Worm (Caenorhabditis elegans) whole organism, late embryonic: Measurements from ENCODE around the gene F19B10.3.

Source experiments
- C08G9.2 ChIP-seq: sonication (generic microtip); optimal IDR thresholded peaks from 2 replicates; lab custom pipeline; 2016; ENCODE audit warnings: mild to moderate bottlenecking, missing genetic modification characterization, moderate library complexity, missing compliant biosample characterization
- F13H6.1 ChIP-seq: sonication (generic microtip); optimal IDR thresholded peaks from 2 replicates; lab custom pipeline; 2016; ENCODE audit warnings: missing genetic modification characterization, missing compliant biosample characterization
- ahr-1 ChIP-seq: sonication (generic microtip); optimal IDR thresholded peaks from 2 replicates; lab custom pipeline; 2016; ENCODE audit warnings: missing genetic modification characterization, missing compliant biosample characterization
- ceh-19 ChIP-seq: fragments of 200-800 bp; sonication (Bioruptor generic); optimal IDR thresholded peaks from 2 replicates; lab custom pipeline; 2018; ENCODE audit warnings: mild to moderate bottlenecking, missing genetic modification characterization, missing compliant biosample characterization
- ceh-30 ChIP-seq: fragments of 150-350 bp; optimal IDR thresholded peaks from 2 replicates; lab custom pipeline; 2014; ENCODE audit warnings: missing biosample characterization, missing genetic modification characterization
- ceh-45 ChIP-seq: fragments of 200-800 bp; sonication (Bioruptor generic); IDR thresholded peaks from 2 replicates; pipeline ENCODE4 v1.3.6; 2022; ENCODE audit warnings: missing genetic modification reagents, missing genetic modification characterization, missing compliant biosample characterization
- ets-4 ChIP-seq: sonication (generic microtip); optimal IDR thresholded peaks from 2 replicates; lab custom pipeline; 2016; ENCODE audit warnings: missing genetic modification characterization, missing compliant biosample characterization
- hlh-6 ChIP-seq: sonication (generic microtip); optimal IDR thresholded peaks from 2 replicates; lab custom pipeline; 2016; ENCODE audit warnings: missing genotype, missing genetic modification characterization, missing compliant biosample characterization
- madf-2 ChIP-seq: sonication (generic microtip); optimal IDR thresholded peaks from 2 replicates; lab custom pipeline; 2017; ENCODE audit warnings: missing genetic modification characterization, missing compliant biosample characterization
- mec-3 ChIP-seq: sonication (generic microtip); optimal IDR thresholded peaks from 2 replicates; lab custom pipeline; 2016; ENCODE audit warnings: borderline replicate concordance, missing genetic modification characterization, missing compliant biosample characterization
- pax-1 ChIP-seq: fragments of 150-350 bp; optimal IDR thresholded peaks from 2 replicates; lab custom pipeline; 2014; ENCODE audit warnings: missing biosample characterization, missing genetic modification characterization
- pha-4 ChIP-seq: fragments of 150-350 bp; optimal IDR thresholded peaks from 2 replicates; lab custom pipeline; 2018; ENCODE audit warnings: missing biosample characterization, missing genetic modification reagents, missing genetic modification characterization
- pqm-1 ChIP-seq: sonication (generic microtip); optimal IDR thresholded peaks from 2 replicates; lab custom pipeline; 2016; ENCODE audit warnings: missing genetic modification characterization, missing compliant biosample characterization
- pros-1 ChIP-seq: fragments of 150-350 bp; optimal IDR thresholded peaks from 2 replicates; lab custom pipeline; 2014; ENCODE audit warnings: missing biosample characterization, missing genetic modification reagents, missing genetic modification characterization
- syd-9 ChIP-seq: sonication (generic microtip); optimal IDR thresholded peaks from 2 replicates; lab custom pipeline; 2016; ENCODE audit warnings: mild to moderate bottlenecking, missing genetic modification characterization, moderate library complexity, missing compliant biosample characterization
- tbx-7 ChIP-seq: sonication (generic microtip); optimal IDR thresholded peaks from 2 replicates; lab custom pipeline; 2016; ENCODE audit warnings: missing genotype, missing genetic modification characterization, missing compliant biosample characterization
- ttx-3 ChIP-seq: sonication (generic microtip); optimal IDR thresholded peaks from 2 replicates; lab custom pipeline; 2016; ENCODE audit warnings: missing genetic modification reagents, missing genetic modification characterization, missing compliant biosample characterization
- unc-55 ChIP-seq: sonication (generic microtip); optimal IDR thresholded peaks from 2 replicates; lab custom pipeline; 2017; ENCODE audit warnings: missing biosample characterization, missing genetic modification reagents, missing genetic modification characterization
- ztf-16 ChIP-seq: sonication (generic microtip); optimal IDR thresholded peaks from 2 replicates; lab custom pipeline; 2017; ENCODE audit warnings: missing genetic modification characterization, missing compliant biosample characterization

F19B10.3 gene

DNA sequence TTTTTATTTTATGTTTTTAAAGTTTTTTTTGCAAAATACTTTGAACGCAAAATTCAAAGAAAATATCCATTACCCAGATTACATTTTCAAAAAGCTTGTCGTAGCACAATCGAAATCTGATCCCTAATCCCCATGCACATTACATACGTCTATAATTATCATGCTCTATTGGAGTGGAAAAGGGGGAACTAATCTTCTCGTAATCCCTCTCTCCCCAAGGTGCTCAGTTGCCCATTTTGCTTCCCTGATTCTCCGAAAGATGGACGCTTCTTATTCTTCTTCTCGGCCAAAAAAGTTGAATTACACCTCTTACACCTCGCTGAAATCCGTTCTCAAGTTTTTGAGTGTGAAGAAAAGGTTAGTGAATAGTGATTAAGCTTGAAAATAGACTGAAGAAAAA, 46.5 kb downstream of the F19B10.3 start, which contains the start of gene fbxc-53:
Gene fbxc-53 (plus strand): TSS at position 245 of the 400 bp plus-strand sequence.
- TF ChIP-seq pha-4 (tag; lab: Kevin White, UChicago) (no peak), hlh-6 (tag; lab: Kevin White, UChicago) (no peak), F13H6.1 (tag; lab: Kevin White, UChicago) (no peak), ceh-30 (tag; lab: Kevin White, UChicago) (no peak), ceh-45 (no peak), syd-9 (no peak), C08G9.2 (no peak)

DNA sequence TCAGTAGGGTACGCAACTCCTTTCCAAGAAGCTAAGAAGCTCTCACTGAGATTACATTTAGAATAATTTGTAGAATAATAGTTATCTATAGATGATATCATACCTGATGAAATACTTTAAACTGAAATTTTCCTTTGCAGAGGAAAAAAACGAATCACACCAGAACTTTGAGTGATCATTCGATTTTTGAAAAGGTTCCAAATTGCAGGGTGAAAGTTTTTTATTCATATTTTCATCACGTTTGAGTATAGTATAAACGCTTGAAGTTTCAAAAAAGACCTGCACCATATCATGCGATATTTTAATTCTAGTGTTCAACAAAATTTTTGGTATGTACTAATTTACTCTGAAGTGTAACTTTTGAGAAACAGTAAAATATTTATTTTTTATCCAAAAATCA, 50.0 kb downstream of the F19B10.3 start, which contains the start of gene srh-100:
Gene srh-100 (minus strand): TSS at position 101 of the 400 bp plus-strand sequence.
- TF ChIP-seq pros-1 (no peak), ets-4 (tag; lab: Kevin White, UChicago) (no peak), madf-2 (tag; lab: Kevin White, UChicago) (no peak), mec-3 (tag; lab: Kevin White, UChicago) (no peak), unc-55 (GFP tag; lab: Kevin White, UChicago) (no peak), ttx-3 (no peak), F13H6.1 (tag; lab: Kevin White, UChicago) (no peak), ceh-19 (GFP tag; lab: Kevin White, UChicago) (no peak), pqm-1 (tag; lab: Kevin White, UChicago) (no peak), ahr-1 (tag; lab: Kevin White, UChicago) (no peak), tbx-7 (tag; lab: Kevin White, UChicago) (no peak), ztf-16 (tag; lab: Kevin White, UChicago) (no peak), pax-1 (tag; lab: Kevin White, UChicago) (no peak)
- TF ChIP-seq, all 69 proteins: peak for 0
